Worm (Caenorhabditis elegans): Measurements from ENCODE around the gene clec-182.
A peak's percentile ranks its signal among the peaks of the same experiment; 100 is the strongest.

The clec-182 gene

DNA sequence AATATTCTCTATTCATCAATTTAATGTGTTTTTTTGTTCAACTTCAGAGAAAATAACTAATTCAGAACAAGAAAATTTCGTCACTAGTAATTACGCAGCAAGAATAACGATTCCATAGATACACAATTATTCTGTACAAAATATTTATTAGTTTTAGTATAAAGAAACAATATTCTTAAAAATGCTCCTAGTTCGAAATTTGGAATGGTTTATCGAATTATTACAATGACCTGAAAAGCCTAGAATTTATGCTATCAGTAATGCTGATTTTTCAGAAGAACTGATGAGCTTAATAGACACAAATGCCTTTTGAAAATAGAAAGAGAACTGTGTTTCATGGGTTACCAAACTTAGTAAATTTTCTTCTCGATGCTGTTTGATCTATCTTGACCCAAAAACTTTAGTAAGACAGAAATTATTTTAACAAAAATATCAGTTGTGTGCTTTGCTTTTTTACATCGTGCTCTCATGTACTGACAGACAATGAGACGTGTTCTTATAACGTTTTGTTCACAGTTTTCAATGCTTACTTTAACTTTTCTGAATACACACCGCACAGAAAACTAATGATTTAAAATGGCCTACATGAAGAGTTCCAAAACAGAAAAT, 27.9 kb upstream of the clec-182 start (continued):
- TF ChIP-seq mxl-2 (GFP tag; conservative IDR thresholded peaks at IDR 0.05) (no peak), rbr-2 (tag; optimal IDR thresholded peaks at IDR 0.05) (no peak), hlh-11 (tag; optimal IDR thresholded peaks at IDR 0.05) (no peak)

DNA sequence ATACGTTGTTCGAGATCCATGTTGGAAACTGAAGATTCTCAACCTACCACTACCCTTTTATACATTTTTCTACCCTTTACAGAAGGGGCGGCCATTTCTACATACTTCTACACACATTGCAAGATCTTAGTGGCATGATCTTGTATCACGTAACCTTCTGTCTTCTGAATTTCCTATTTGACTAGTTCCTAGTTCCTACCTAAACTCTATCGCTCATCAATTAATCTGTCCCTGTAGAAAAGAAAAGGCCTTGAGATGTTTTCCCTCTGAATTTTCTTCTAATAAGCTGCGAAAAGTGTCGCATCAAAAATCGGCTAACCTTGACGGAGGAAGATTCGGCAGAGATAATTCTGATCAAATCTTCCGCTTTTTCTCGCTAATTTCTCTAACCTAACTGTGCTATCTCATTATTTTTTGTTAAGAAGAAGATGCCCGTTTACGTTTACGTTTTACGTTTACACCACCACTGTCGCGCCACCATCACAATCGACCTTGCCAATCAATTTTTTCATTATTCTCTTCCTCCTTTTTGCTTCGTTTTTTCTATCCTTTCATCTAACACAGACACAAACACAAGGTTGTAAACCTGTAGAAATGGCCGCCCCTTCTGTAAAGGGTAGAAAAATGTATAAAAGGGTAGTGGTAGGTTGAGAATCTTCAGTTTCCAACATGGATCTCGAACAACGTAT, 26.1 kb upstream of the clec-182 start, which contains the start of the genes col-117 and col-3:
col-117 (minus strand) TSS at position 51 of the 689 bp plus-strand sequence.
col-3 (plus strand) TSS at position 639 of the 689 bp plus-strand sequence.
- no peak for TF ChIP-seq ceh-20 (GFP tag; IDR thresholded peaks at IDR 0.05)
- peak; percentile 17 for TF ChIP-seq hlh-11 (tag; optimal IDR thresholded peaks at IDR 0.05)
- TF ChIP-seq mxl-3 (GFP tag; optimal IDR thresholded peaks at IDR 0.05), result peak; percentile 51
- peak in 1 of 2 experiments; percentile 2 for TF ChIP-seq unc-62 (GFP tag; optimal IDR thresholded peaks at IDR 0.05 in 1 of 2)
- no peak for TF ChIP-seq unc-62 (tag; optimal IDR thresholded peaks at IDR 0.05)
- TF ChIP-seq lsy-2 (tag; optimal IDR thresholded peaks at IDR 0.05), result peak in 1 of 2 experiments; percentile 10
- no peak for TF ChIP-seq F37D6.2 (tag; optimal IDR thresholded peaks at IDR 0.05)
- TF ChIP-seq nhr-28 (tag; optimal IDR thresholded peaks at IDR 0.05), result peak; percentile 36
- TF ChIP-seq mdl-1 (tag; optimal IDR thresholded peaks at IDR 0.05), result peak in 1 of 2 experiments; percentile 30
- TF ChIP-seq pqm-1 (tag; optimal IDR thresholded peaks at IDR 0.05), result no peak

DNA sequence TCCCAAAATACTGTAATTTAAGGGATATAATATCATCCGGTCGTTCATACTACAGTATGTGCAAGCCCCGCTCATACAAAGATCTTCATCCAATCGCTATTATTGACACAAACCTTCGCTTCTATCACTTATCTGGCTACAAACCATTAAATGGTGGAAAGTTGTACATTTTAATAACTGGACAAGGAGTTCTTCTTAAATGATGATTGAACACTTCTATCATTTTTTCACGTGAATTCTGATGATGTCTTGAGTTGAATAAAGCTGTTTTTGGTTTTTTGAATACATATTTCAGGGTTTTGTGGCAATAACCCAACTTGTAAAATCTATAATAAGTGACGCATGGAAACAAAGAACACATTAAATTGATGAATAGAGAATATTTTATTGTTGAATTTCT, 24.4 kb upstream of the clec-182 start:
- TF ChIP-seq nhr-42 (GFP tag; IDR thresholded peaks at IDR 0.05), result no peak
- TF ChIP-seq Y48G9A.11 (GFP tag; IDR thresholded peaks at IDR 0.05), result no peak
- TF ChIP-seq nhr-10 (tag; optimal IDR thresholded peaks at IDR 0.05), result peak; percentile 53
- no peak for TF ChIP-seq spr-1 (tag; optimal IDR thresholded peaks at IDR 0.05)
- no peak for TF ChIP-seq lin-38 (GFP tag; IDR thresholded peaks at IDR 0.05)
- 0 out of 2 replicates have a peak, but pooled peaks have one; percentile 31 for TF ChIP-seq Y105C5A.15 (GFP tag; IDR thresholded peaks at IDR 0.05)
- no peak for TF ChIP-seq mdt-29 (GFP tag; IDR thresholded peaks at IDR 0.05)
- peak; percentile 7 for TF ChIP-seq mep-1 (tag; optimal IDR thresholded peaks at IDR 0.05)
- no peak for TF ChIP-seq mes-2 (tag; optimal IDR thresholded peaks at IDR 0.05; ENCODE audit: poor library complexity, severe bottlenecking)
- TF ChIP-seq ama-1 (optimal IDR thresholded peaks at IDR 0.05), result peak; percentile 43
- peak; percentile 12 for TF ChIP-seq nhr-28 (tag; optimal IDR thresholded peaks at IDR 0.05)
- TF ChIP-seq lin-29 (GFP tag; IDR thresholded peaks at IDR 0.05), result no peak
- TF ChIP-seq T26A8.4 (GFP tag; IDR thresholded peaks at IDR 0.05), result peak; percentile 88
- peak; percentile 40 for TF ChIP-seq nhr-237 (tag; optimal IDR thresholded peaks at IDR 0.05)

DNA sequence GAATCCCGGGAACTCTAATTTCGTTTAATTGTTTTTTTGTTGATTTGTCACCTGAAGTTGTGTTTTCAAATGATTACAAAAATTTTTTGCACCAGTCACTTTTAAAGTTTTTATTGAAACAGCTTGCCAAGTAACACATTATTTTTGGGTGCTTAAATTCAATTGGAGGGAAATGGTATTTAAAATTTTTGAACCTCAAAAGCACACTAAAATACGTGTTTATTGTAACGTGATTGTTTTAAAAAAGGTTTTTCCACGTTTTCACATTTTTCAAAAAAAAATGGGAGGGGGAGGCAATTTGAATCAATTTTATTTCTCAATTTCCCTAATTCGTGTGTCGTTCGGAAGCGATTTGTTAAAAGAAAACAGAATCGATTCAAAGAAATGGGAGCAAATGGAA, 23.0 kb upstream of the clec-182 start, which contains the start of gene T28C6.5:
T28C6.5 (plus strand) TSS at position 301 of the 400 bp plus-strand sequence.
- TF ChIP-seq jun-1 (tag; optimal IDR thresholded peaks at IDR 0.05), result no peak
- TF ChIP-seq ZK337.2 (GFP tag; IDR thresholded peaks at IDR 0.05), result no peak
- no peak for TF ChIP-seq fkh-10 (GFP tag; optimal IDR thresholded peaks at IDR 0.05)
- no peak for TF ChIP-seq lin-29 (GFP tag; IDR thresholded peaks at IDR 0.05)
- no peak for TF ChIP-seq unc-62 (GFP tag; optimal IDR thresholded peaks at IDR 0.05 in 1 of 2)
- no peak for TF ChIP-seq unc-62 (tag; optimal IDR thresholded peaks at IDR 0.05)
- no peak for TF ChIP-seq ama-1 (optimal IDR thresholded peaks at IDR 0.05)
- no peak for TF ChIP-seq nhr-25 (tag; optimal IDR thresholded peaks at IDR 0.05; ENCODE audit: borderline replicate concordance, insufficient read depth)
- TF ChIP-seq daf-19 (GFP tag; conservative IDR thresholded peaks at IDR 0.05), result no peak

DNA sequence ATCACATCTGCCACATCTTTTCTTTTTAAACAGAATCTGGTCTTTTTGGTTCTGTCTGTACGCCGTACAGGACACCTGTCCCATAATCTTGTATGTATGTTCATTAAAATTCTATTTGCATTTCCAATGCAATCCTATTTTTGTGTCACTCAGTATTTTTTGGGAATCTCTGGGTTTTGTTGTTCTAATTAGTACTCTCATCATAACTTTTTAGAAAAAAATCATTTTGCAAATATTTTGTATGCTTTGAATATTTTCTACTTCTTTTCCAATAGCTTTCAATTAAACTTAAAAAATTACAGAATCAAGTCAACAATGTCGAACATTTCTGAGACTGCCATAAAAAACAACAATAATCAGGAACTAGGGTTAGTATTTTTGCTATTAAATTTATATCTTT, 21.9 kb upstream of the clec-182 start, which contains the start of gene T28C6.3:
T28C6.3 (plus strand) TSS at position 301 of the 400 bp plus-strand sequence.
- no peak for TF ChIP-seq fos-1 (tag; optimal IDR thresholded peaks at IDR 0.05)
- TF ChIP-seq ama-1 (optimal IDR thresholded peaks at IDR 0.05), result no peak
- no peak for TF ChIP-seq saeg-2 (GFP tag; IDR thresholded peaks at IDR 0.05)
- TF ChIP-seq zip-11 (GFP tag; IDR thresholded peaks at IDR 0.05), result no peak
- no peak for TF ChIP-seq nhr-6 (tag; optimal IDR thresholded peaks at IDR 0.05)
- no peak for TF ChIP-seq dpl-1 (GFP tag; optimal IDR thresholded peaks at IDR 0.05)
- TF ChIP-seq duxl-1 (tag; optimal IDR thresholded peaks at IDR 0.05; ENCODE audit: poor library complexity), result no peak
- TF ChIP-seq mdt-29 (GFP tag; IDR thresholded peaks at IDR 0.05), result no peak
- no peak for TF ChIP-seq zag-1 (tag; optimal IDR thresholded peaks at IDR 0.05)
- no peak for TF ChIP-seq F26F4.8 (GFP tag; conservative IDR thresholded peaks at IDR 0.05)
- no peak for TF ChIP-seq nhr-77 (tag; optimal IDR thresholded peaks at IDR 0.05)
- no peak for TF ChIP-seq Y105C5A.15 (GFP tag; IDR thresholded peaks at IDR 0.05)
- no peak for TF ChIP-seq skn-1 (tag; optimal IDR thresholded peaks at IDR 0.05)
